Fruit fly (Drosophila melanogaster) whole organism, prepupa: ENCODE results near the gene PlexA.

Experiments used
- Blimp-1 ChIP-seq: fragments of 200-800 bp; sonication (Bioruptor generic); optimal IDR thresholded peaks from 3 replicates; lab custom pipeline; 2017; ENCODE audit warnings: missing biosample characterization, missing genetic modification characterization, mild to moderate bottlenecking, moderate library complexity, missing genetic modification reagents
- CG11294 ChIP-seq: fragments of 200-800 bp; sonication (Bioruptor generic); IDR thresholded peaks from 2 replicates; pipeline ENCODE4 v1.3.6; 2022; ENCODE audit warnings: missing biosample characterization, missing genetic modification characterization
- CG11762 ChIP-seq: fragments of 200-800 bp; sonication (Bioruptor generic); optimal IDR thresholded peaks from 3 replicates; lab custom pipeline; 2016; ENCODE audit warnings: missing biosample characterization, missing genetic modification characterization; ENCODE audit not compliant: insufficient read depth
- CG11902 ChIP-seq: fragments of 200-800 bp; sonication (Bioruptor generic); optimal IDR thresholded peaks from 3 replicates; lab custom pipeline; 2016; ENCODE audit warnings: missing biosample characterization, missing genetic modification characterization
- CG15336 ChIP-seq: fragments of 200-800 bp; sonication (Bioruptor generic); IDR thresholded peaks from 2 replicates; pipeline ENCODE4 v1.3.6; 2022; ENCODE audit warnings: missing biosample characterization, missing genetic modification characterization
- CG3032 ChIP-seq: fragments of 200-800 bp; optimal IDR thresholded peaks from 2 replicates; lab custom pipeline; 2019; ENCODE audit warnings: missing biosample characterization, mild to moderate bottlenecking, missing genetic modification characterization, moderate library complexity
- CG31627 ChIP-seq: fragments of 200-800 bp; sonication (Bioruptor generic); optimal IDR thresholded peaks from 3 replicates; lab custom pipeline; 2016; ENCODE audit warnings: missing biosample characterization, missing genetic modification characterization
- CG34406 ChIP-seq: fragments of 200-800 bp; sonication (Bioruptor generic); optimal IDR thresholded peaks from 3 replicates; lab custom pipeline; 2016; ENCODE audit warnings: missing biosample characterization, missing genetic modification characterization
- CG3919 ChIP-seq: fragments of 200-800 bp; sonication (Bioruptor generic); optimal IDR thresholded peaks from 3 replicates; lab custom pipeline; 2016; ENCODE audit warnings: missing biosample characterization, missing genetic modification characterization
- CG4318 ChIP-seq: fragments of 200-800 bp; sonication (Bioruptor generic); optimal IDR thresholded peaks from 3 replicates; lab custom pipeline; 2017; ENCODE audit warnings: missing biosample characterization, mild to moderate bottlenecking, missing genetic modification characterization
- CG6276 ChIP-seq: fragments of 200-800 bp; sonication (Bioruptor generic); optimal IDR thresholded peaks from 2 replicates; lab custom pipeline; 2017; ENCODE audit warnings: missing biosample characterization, mild to moderate bottlenecking, missing genetic modification characterization
- CG6808 ChIP-seq: fragments of 200-800 bp; sonication (Bioruptor generic); optimal IDR thresholded peaks from 3 replicates; lab custom pipeline; 2017; ENCODE audit warnings: missing biosample characterization, missing genetic modification characterization, mild to moderate bottlenecking, moderate library complexity, missing genetic modification reagents
- CG6854 ChIP-seq: fragments of 200-800 bp; sonication (Bioruptor generic); optimal IDR thresholded peaks from 2 replicates; lab custom pipeline; 2017; ENCODE audit warnings: missing biosample characterization, mild to moderate bottlenecking, missing genetic modification characterization
- CG8119 ChIP-seq: fragments of 200-800 bp; sonication (Bioruptor generic); IDR thresholded peaks from 3 replicates; pipeline ENCODE4 v1.3.6; 2022; ENCODE audit warnings: missing biosample characterization, missing genetic modification characterization
- CG8319 ChIP-seq: fragments of 200-800 bp; sonication (Bioruptor generic); optimal IDR thresholded peaks from 3 replicates; lab custom pipeline; 2016; ENCODE audit warnings: missing biosample characterization, missing genetic modification characterization
- CG8632 ChIP-seq: fragments of 200-800 bp; sonication (Bioruptor generic); optimal IDR thresholded peaks from 3 replicates; lab custom pipeline; 2016; ENCODE audit warnings: missing biosample characterization, missing genetic modification characterization
- CG9139 ChIP-seq: fragments of 200-800 bp; sonication (Bioruptor generic); optimal IDR thresholded peaks from 3 replicates; lab custom pipeline; 2017; ENCODE audit warnings: missing biosample characterization, mild to moderate bottlenecking, missing genetic modification characterization
- Eip78C ChIP-seq: fragments of 200-800 bp; sonication (Bioruptor generic); peaks from one replicate; lab custom pipeline; 2016; ENCODE audit warnings: missing biosample characterization, missing genetic modification characterization
- Ets21C ChIP-seq: fragments of 200-800 bp; sonication (Bioruptor generic); optimal IDR thresholded peaks from 3 replicates; lab custom pipeline; 2016; ENCODE audit warnings: missing biosample characterization, missing genetic modification characterization
- Ets96B ChIP-seq: fragments of 200-800 bp; optimal IDR thresholded peaks from 2 replicates; lab custom pipeline; 2019; ENCODE audit warnings: missing biosample characterization, mild to moderate bottlenecking, missing genetic modification characterization, moderate library complexity
- Hr38 ChIP-seq: sonication (Bioruptor generic); optimal IDR thresholded peaks from 2 replicates; lab custom pipeline; 2016; ENCODE audit warnings: missing biosample characterization, missing genetic modification characterization
- Hr39 ChIP-seq: fragments of 200-800 bp; sonication (Bioruptor generic); optimal IDR thresholded peaks from 2 replicates; lab custom pipeline; 2016; ENCODE audit warnings: missing biosample characterization, missing genetic modification characterization
- Hr4 ChIP-seq: fragments of 200-800 bp; sonication (Bioruptor generic); optimal IDR thresholded peaks from 3 replicates; lab custom pipeline; 2016; ENCODE audit warnings: missing biosample characterization, missing genetic modification characterization
- Lpt ChIP-seq: fragments of 200-800 bp; sonication (Bioruptor generic); optimal IDR thresholded peaks from 3 replicates; lab custom pipeline; 2016; ENCODE audit warnings: missing biosample characterization, missing genetic modification characterization
- OdsH ChIP-seq: fragments of 200-800 bp; sonication (Bioruptor generic); optimal IDR thresholded peaks from 3 replicates; lab custom pipeline; 2016; ENCODE audit warnings: missing biosample characterization, missing genetic modification characterization
- Smox ChIP-seq: fragments of 200-800 bp; sonication (Bioruptor generic); optimal IDR thresholded peaks from 3 replicates; lab custom pipeline; 2016; ENCODE audit warnings: missing biosample characterization, missing genetic modification characterization
- Sox102F ChIP-seq: fragments of 200-800 bp; sonication (Bioruptor generic); optimal IDR thresholded peaks from 2 replicates; lab custom pipeline; 2016; ENCODE audit warnings: missing biosample characterization, mild to moderate bottlenecking, missing genetic modification characterization
- Sox14 ChIP-seq: fragments of 200-800 bp; sonication (Bioruptor generic); optimal IDR thresholded peaks from 3 replicates; lab custom pipeline; 2016; ENCODE audit warnings: missing biosample characterization, missing genetic modification characterization
- achi ChIP-seq: fragments of 200-800 bp; sonication (Bioruptor generic); optimal IDR thresholded peaks from 3 replicates; lab custom pipeline; 2016; ENCODE audit warnings: missing biosample characterization, missing genetic modification characterization
- cyc ChIP-seq: fragments of 200-800 bp; sonication (Bioruptor generic); optimal IDR thresholded peaks from 3 replicates; lab custom pipeline; 2016; ENCODE audit warnings: missing biosample characterization, missing genetic modification characterization
- dac ChIP-seq: fragments of 200-800 bp; sonication (Bioruptor generic); optimal IDR thresholded peaks from 2 replicates; lab custom pipeline; 2017; ENCODE audit warnings: missing biosample characterization, mild to moderate bottlenecking, missing genetic modification characterization
- dsx ChIP-seq: fragments of 200-800 bp; optimal IDR thresholded peaks from 3 replicates; lab custom pipeline; 2019; ENCODE audit warnings: missing biosample characterization, mild to moderate bottlenecking, missing genetic modification characterization, moderate library complexity; ENCODE audit not compliant: poor library complexity, severe bottlenecking
- esn ChIP-seq: fragments of 200-800 bp; sonication (Bioruptor generic); optimal IDR thresholded peaks from 2 replicates; lab custom pipeline; 2016; ENCODE audit warnings: missing biosample characterization, mild to moderate bottlenecking, missing genetic modification characterization, moderate library complexity
- fd59A ChIP-seq: fragments of 200-800 bp; sonication (Bioruptor generic); optimal IDR thresholded peaks from 2 replicates; lab custom pipeline; 2017; ENCODE audit warnings: missing biosample characterization, mild to moderate bottlenecking, missing genetic modification characterization, missing genetic modification reagents
- fd85E ChIP-seq: fragments of 200-800 bp; sonication (Bioruptor generic); optimal IDR thresholded peaks from 3 replicates; lab custom pipeline; 2016; ENCODE audit warnings: missing biosample characterization, missing genetic modification characterization
- fkh ChIP-seq: fragments of 200-800 bp; sonication (Bioruptor generic); optimal IDR thresholded peaks from 3 replicates; lab custom pipeline; 2017; ENCODE audit warnings: missing biosample characterization, mild to moderate bottlenecking, missing genetic modification characterization, moderate library complexity
- lz ChIP-seq: fragments of 200-800 bp; sonication (Bioruptor generic); optimal IDR thresholded peaks from 3 replicates; lab custom pipeline; 2016; ENCODE audit warnings: missing biosample characterization, missing genetic modification characterization
- net ChIP-seq: fragments of 200-800 bp; sonication (Bioruptor generic); optimal IDR thresholded peaks from 3 replicates; lab custom pipeline; 2016; ENCODE audit warnings: missing biosample characterization, missing genetic modification characterization
- pdm3 ChIP-seq: fragments of 200-800 bp; sonication (Bioruptor generic); optimal IDR thresholded peaks from 3 replicates; lab custom pipeline; 2016; ENCODE audit warnings: missing biosample characterization, missing genetic modification characterization
- salr ChIP-seq, 2 experiments: fragments of 200-800 bp; sonication (Bioruptor generic); optimal IDR thresholded peaks; 3 replicates each; lab custom pipeline; 2016 to 2018; ENCODE audit warnings: missing biosample characterization in 2 of 2, missing genetic modification characterization in 2 of 2, mild to moderate bottlenecking in 1 of 2
- spab ChIP-seq: fragments of 200-800 bp; sonication (Bioruptor generic); optimal IDR thresholded peaks from 2 replicates; lab custom pipeline; 2017; ENCODE audit warnings: missing biosample characterization, mild to moderate bottlenecking, missing genetic modification characterization, missing genetic modification reagents
- svp ChIP-seq: fragments of 200-800 bp; sonication (Bioruptor generic); peaks from one replicate; lab custom pipeline; 2016; ENCODE audit warnings: missing biosample characterization, missing genetic modification characterization
- topi ChIP-seq: fragments of 200-800 bp; sonication (Bioruptor generic); optimal IDR thresholded peaks from 3 replicates; lab custom pipeline; 2016; ENCODE audit warnings: missing biosample characterization, missing genetic modification characterization
- vri ChIP-seq: fragments of 200-800 bp; sonication (Bioruptor generic); optimal IDR thresholded peaks from 3 replicates; lab custom pipeline; 2016; ENCODE audit warnings: missing biosample characterization, mild to moderate bottlenecking, missing genetic modification characterization

PlexA gene

DNA sequence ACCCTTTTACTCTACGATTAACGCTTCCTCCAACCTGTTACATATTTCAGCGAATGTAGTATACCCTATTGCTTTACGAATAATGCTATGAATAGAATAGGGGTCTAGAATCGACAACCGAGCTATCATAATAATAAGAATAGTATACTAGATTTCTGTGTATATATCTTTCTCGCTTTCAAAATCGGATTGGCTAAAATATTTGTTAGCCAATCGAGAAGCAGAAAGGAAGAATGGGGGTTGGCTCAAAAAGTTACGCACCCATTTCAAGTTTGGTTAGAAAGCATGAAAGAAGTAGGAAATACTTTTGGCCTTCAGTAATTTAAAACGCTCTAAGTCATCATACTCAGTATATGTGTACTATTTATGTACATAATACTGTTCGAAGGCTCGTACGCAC is 30.9 kb downstream of the PlexA start:
- TF ChIP-seq CG6808 (GFP tag; lab: Kevin White, UChicago) (no peak), Blimp-1 (no peak), Ets96B (tag; lab: Kevin White, UChicago) (no peak), cyc (GFP tag; lab: Kevin White, UChicago) (no peak), Hr4 (GFP tag; lab: Kevin White, UChicago) (no peak), topi (GFP tag; lab: Kevin White, UChicago) (no peak), esn (no peak), vri (GFP tag; lab: Kevin White, UChicago) (no peak), Eip78C (no peak), CG11762 (no peak), Sox14 (GFP tag; lab: Kevin White, UChicago) (no peak), Lpt (GFP tag; lab: Kevin White, UChicago) (no peak)

DNA sequence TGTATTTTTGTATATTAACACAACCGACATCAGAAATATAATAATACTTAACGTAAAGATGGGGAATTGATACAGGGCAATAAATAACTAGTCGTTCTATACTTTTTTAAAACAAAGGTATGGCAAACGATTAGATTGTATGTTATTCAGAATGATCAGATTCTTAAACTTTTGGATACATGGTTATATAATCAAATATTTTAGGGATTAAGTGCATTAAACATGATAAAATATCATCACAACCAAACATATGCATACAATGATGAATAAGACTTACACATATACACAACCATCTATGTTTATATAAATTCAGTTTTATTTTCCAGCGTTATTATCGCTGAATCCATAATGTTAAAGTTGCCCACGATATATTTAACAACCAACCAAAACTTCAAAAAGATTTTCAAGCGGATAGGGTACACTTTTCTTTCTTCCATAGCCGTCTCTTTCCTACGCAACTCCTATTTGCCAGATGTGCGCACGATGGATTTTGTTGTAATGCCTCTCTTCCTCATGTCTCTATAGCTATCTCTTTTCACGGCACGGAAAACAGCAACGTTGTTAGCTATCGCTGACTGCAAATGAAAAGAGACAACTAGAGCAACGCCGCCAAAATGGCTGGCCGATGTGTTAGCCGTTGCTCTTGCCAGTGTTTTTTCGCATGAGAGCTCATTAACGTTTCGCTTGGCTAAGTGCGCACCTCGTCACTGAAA is 37.7 kb downstream of the PlexA start, which contains the start of gene toy:
toy (plus strand) TSS at position 668 of the 713 bp plus-strand sequence.
- TF ChIP-seq CG6276 (GFP tag; lab: Kevin White, UChicago) (no peak), pdm3 (no peak), CG31627 (GFP tag; lab: Kevin White, UChicago) (no peak), OdsH (no peak), Sox102F (GFP tag; lab: Kevin White, UChicago) (no peak), salr (GFP tag; optimal IDR thresholded peaks at IDR 0.05; lab: Kevin White, UChicago) (no peak), achi (GFP tag; lab: Kevin White, UChicago) (no peak), net (GFP tag; lab: Kevin White, UChicago) (no peak), topi (GFP tag; lab: Kevin White, UChicago) (no peak), CG15336 (GFP tag; lab: Robert Waterston, UW) (no peak), CG9139 (GFP tag; lab: Kevin White, UChicago) (no peak), CG34406 (GFP tag; lab: Kevin White, UChicago) (no peak), fd85E (no peak)

DNA sequence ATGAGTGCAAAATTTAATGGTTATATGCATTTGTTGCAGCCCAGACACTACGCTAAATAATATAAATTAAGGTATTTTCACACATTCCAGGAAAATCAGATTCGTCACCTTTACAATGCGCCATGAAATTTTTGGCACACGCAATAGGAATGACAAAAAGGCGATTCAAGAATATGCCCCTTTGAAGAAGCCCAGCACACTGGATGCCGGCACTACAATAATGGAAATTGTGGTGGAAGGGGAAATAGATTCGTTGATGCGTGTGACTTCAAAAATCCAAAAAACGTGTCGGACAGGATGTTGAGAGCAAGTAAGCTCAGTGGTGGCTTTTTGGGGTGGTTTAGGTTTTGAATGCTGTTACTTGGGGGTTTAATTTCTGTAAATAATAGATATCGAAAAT is 38.5 kb downstream of the PlexA start:
- no peak for TF ChIP-seq CG11762
- TF ChIP-seq spab (GFP tag; lab: Kevin White, UChicago) = no peak
- no peak for TF ChIP-seq topi (GFP tag; lab: Kevin White, UChicago)
- TF ChIP-seq CG11294 (GFP tag; lab: Robert Waterston, UW) = no peak
- no peak for TF ChIP-seq Eip78C
- no peak for TF ChIP-seq CG8319 (GFP tag; lab: Kevin White, UChicago)
- TF ChIP-seq dsx (GFP tag; lab: Kevin White, UChicago) = no peak
- TF ChIP-seq lz (GFP tag; lab: Kevin White, UChicago) = no peak
- no peak for TF ChIP-seq dac (GFP tag; lab: Kevin White, UChicago)
- no peak for TF ChIP-seq CG31627 (GFP tag; lab: Kevin White, UChicago)
- no peak for TF ChIP-seq CG6808 (GFP tag; lab: Kevin White, UChicago)
- TF ChIP-seq fd59A (GFP tag; lab: Kevin White, UChicago) = no peak
- no peak for TF ChIP-seq pdm3
- no peak for TF ChIP-seq OdsH
- no peak for TF ChIP-seq Hr4 (GFP tag; lab: Kevin White, UChicago)
- TF ChIP-seq, all 60 proteins: peak for 0

DNA sequence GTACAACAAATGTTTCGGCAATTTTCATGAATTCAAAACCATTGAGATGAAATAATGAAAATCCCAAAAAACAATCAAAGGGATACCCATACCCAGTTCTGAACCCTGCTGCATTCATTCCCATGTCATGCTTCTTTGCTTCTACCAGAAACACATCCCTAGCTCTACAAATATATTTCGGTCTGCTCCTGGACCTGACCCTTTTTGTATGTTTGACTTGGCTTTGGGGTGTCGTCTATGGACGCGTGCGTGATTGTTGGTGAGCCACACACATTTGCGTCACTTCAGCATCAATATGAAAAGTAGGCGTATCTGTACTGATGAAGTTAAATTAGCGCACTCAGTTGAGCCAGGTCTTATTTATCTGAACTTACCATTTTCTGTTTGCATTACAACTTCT is 42.1 kb downstream of the PlexA start:
- TF ChIP-seq spab (GFP tag; lab: Kevin White, UChicago) = no peak
- no peak for TF ChIP-seq CG34406 (GFP tag; lab: Kevin White, UChicago)
- TF ChIP-seq Ets21C (GFP tag; lab: Kevin White, UChicago) = no peak
- no peak for TF ChIP-seq Smox (GFP tag; lab: Kevin White, UChicago)
- TF ChIP-seq CG11762 = no peak
- TF ChIP-seq svp (GFP tag; lab: Kevin White, UChicago) = no peak
- TF ChIP-seq esn = no peak
- TF ChIP-seq fkh (GFP tag; lab: Kevin White, UChicago) = no peak
- no peak for TF ChIP-seq dsx (GFP tag; lab: Kevin White, UChicago)
- TF ChIP-seq achi (GFP tag; lab: Kevin White, UChicago) = no peak
- no peak for TF ChIP-seq CG8119 (GFP tag; lab: Robert Waterston, UW)
- TF ChIP-seq CG8632 (GFP tag; lab: Kevin White, UChicago) = no peak
- TF ChIP-seq CG3032 (tag; lab: Kevin White, UChicago) = no peak
- no peak for TF ChIP-seq CG6854 (GFP tag; lab: Kevin White, UChicago)
- no peak for TF ChIP-seq Hr38 (GFP tag; lab: Kevin White, UChicago)
- TF ChIP-seq CG4318 (GFP tag; lab: Kevin White, UChicago) = no peak
- no peak for TF ChIP-seq net (GFP tag; lab: Kevin White, UChicago)
- TF ChIP-seq CG3919 (GFP tag; lab: Kevin White, UChicago) = no peak
- no peak for TF ChIP-seq Hr39 (GFP tag; lab: Kevin White, UChicago)
- no peak for TF ChIP-seq CG11902 (GFP tag; lab: Kevin White, UChicago)
